Worm (Caenorhabditis elegans) whole organism, L4 larva: ENCODE data around the gene osm-8.

ENCODE experiments used
- F10B5.3 ChIP-seq: sonication (generic microtip); optimal IDR thresholded peaks from 2 replicates; lab custom pipeline; 2016; ENCODE audit warnings: mild to moderate bottlenecking, missing genetic modification characterization, missing compliant biosample characterization
- F37D6.2 ChIP-seq: sonication (generic microtip); optimal IDR thresholded peaks from 2 replicates; lab custom pipeline; 2016; ENCODE audit warnings: mild to moderate bottlenecking, missing genetic modification characterization, missing compliant biosample characterization
- F44E2.7 ChIP-seq: fragments of 200-800 bp; sonication (Bioruptor generic); IDR thresholded peaks from 2 replicates; pipeline ENCODE4 v2.1.2; 2022; ENCODE audit warnings: missing genetic modification characterization, missing compliant biosample characterization
- F49E8.2 ChIP-seq: sonication (generic microtip); optimal IDR thresholded peaks from 2 replicates; lab custom pipeline; 2016; ENCODE audit warnings: missing compliant biosample characterization, mild to moderate bottlenecking, missing genetic modification characterization, borderline replicate concordance
- R02D3.7 ChIP-seq: fragments of 150-350 bp; sonication (generic microtip); optimal IDR thresholded peaks from 3 replicates; lab custom pipeline; 2014; ENCODE audit warnings: missing biosample characterization, missing genetic modification characterization
- Y105C5A.15 ChIP-seq: fragments of 200-800 bp; sonication (Bioruptor generic); IDR thresholded peaks from 2 replicates; pipeline ENCODE4 v1.3.6; 2022; ENCODE audit warnings: missing genetic modification characterization, missing compliant biosample characterization
- aha-1 ChIP-seq: fragments of 150-350 bp; peaks from one replicate; lab custom pipeline; 2014; ENCODE audit warnings: missing biosample characterization, missing genetic modification characterization
- aly-2 ChIP-seq: sonication (generic microtip); optimal IDR thresholded peaks from 2 replicates; lab custom pipeline; 2018; ENCODE audit warnings: missing biosample characterization, missing genetic modification characterization
- ama-1 ChIP-seq: fragments of 150-350 bp; optimal IDR thresholded peaks from 2 replicates; lab custom pipeline; 2014; ENCODE audit warnings: inconsistent platforms, mixed read lengths
- arid-1 ChIP-seq: fragments of 200-800 bp; sonication (Bioruptor generic); conservative IDR thresholded peaks from 2 replicates; pipeline ENCODE4 v1.3.6; 2022; ENCODE audit warnings: missing genetic modification reagents, missing genetic modification characterization, missing compliant biosample characterization
- attf-4 ChIP-seq: sonication (generic microtip); optimal IDR thresholded peaks from 3 replicates; lab custom pipeline; 2017; ENCODE audit warnings: missing biosample characterization, missing genetic modification characterization
- ceh-28 ChIP-seq: fragments of 150-350 bp; optimal IDR thresholded peaks from 2 replicates; lab custom pipeline; 2014; ENCODE audit warnings: missing biosample characterization, missing genetic modification reagents, missing genetic modification characterization
- ceh-44 ChIP-seq: fragments of 200-800 bp; sonication (Bioruptor generic); IDR thresholded peaks from 2 replicates; pipeline ENCODE4 v1.3.6; 2022; ENCODE audit warnings: missing genetic modification reagents, missing genetic modification characterization, missing compliant biosample characterization
- cey-2 ChIP-seq: sonication (generic microtip); optimal IDR thresholded peaks from 3 replicates; lab custom pipeline; 2017; ENCODE audit warnings: missing genetic modification characterization, mild to moderate bottlenecking, missing compliant biosample characterization, antibody characterized with exemption, borderline replicate concordance; ENCODE audit not compliant: insufficient read depth
- daf-12 ChIP-seq: fragments of 150-350 bp; optimal IDR thresholded peaks from 2 replicates; lab custom pipeline; 2014; ENCODE audit warnings: missing biosample characterization, missing genetic modification reagents, missing genetic modification characterization
- daf-16 ChIP-seq, 3 experiments: sonication (generic microtip); optimal IDR thresholded peaks; 2 replicates each; lab custom pipeline; 2016 to 2017; ENCODE audit warnings: missing genetic modification characterization in 3 of 3, missing genetic modification reagents in 3 of 3, mild to moderate bottlenecking in 2 of 3, missing compliant biosample characterization in 2 of 3, missing biosample characterization in 1 of 3, moderate library complexity in 1 of 3
- dmd-8 ChIP-seq: fragments of 200-800 bp; sonication (Bioruptor generic); IDR thresholded peaks from 2 replicates; pipeline ENCODE4 v1.3.6; 2022; ENCODE audit warnings: missing genetic modification characterization, missing compliant biosample characterization
- dve-1 ChIP-seq: sonication (generic microtip); optimal IDR thresholded peaks from 2 replicates; lab custom pipeline; 2017; ENCODE audit warnings: antibody characterized with exemption, mild to moderate bottlenecking, missing genetic modification characterization, missing compliant biosample characterization; ENCODE audit not compliant: insufficient read depth
- fos-1 ChIP-seq: fragments of 150-350 bp; optimal IDR thresholded peaks from 2 replicates; lab custom pipeline; 2014; ENCODE audit warnings: missing biosample characterization, missing genetic modification characterization
- hif-1 ChIP-seq, 2 experiments: sonication (generic microtip); optimal IDR thresholded peaks; 2 replicates each; lab custom pipeline; 2016 to 2017; ENCODE audit warnings: missing compliant biosample characterization in 2 of 2, missing genetic modification characterization in 2 of 2, missing genetic modification reagents in 2 of 2, missing genotype in 2 of 2, mild to moderate bottlenecking in 1 of 2
- hlh-11 ChIP-seq: fragments of 200-800 bp; sonication (Bioruptor generic); optimal IDR thresholded peaks from 2 replicates; lab custom pipeline; 2018; ENCODE audit warnings: mild to moderate bottlenecking, missing genetic modification characterization, missing compliant biosample characterization
- hlh-30 ChIP-seq: sonication (generic microtip); optimal IDR thresholded peaks from 2 replicates; lab custom pipeline; 2017; ENCODE audit warnings: antibody characterized with exemption, mild to moderate bottlenecking, missing genetic modification characterization, missing compliant biosample characterization; ENCODE audit not compliant: insufficient read depth
- lim-7 ChIP-seq: fragments of 200-800 bp; sonication (Bioruptor generic); IDR thresholded peaks from 2 replicates; pipeline ENCODE4 v1.3.6; 2022; ENCODE audit warnings: missing genetic modification characterization, missing compliant biosample characterization
- lin-29 ChIP-seq: fragments of 200-800 bp; sonication (Bioruptor generic); IDR thresholded peaks from 2 replicates; pipeline ENCODE4 v1.3.6; 2022; ENCODE audit warnings: missing genetic modification reagents, missing genetic modification characterization, missing compliant biosample characterization
- lin-39 ChIP-seq: fragments of 150-350 bp; optimal IDR thresholded peaks from 2 replicates; lab custom pipeline; 2014; ENCODE audit warnings: missing biosample characterization, missing genetic modification reagents, missing genetic modification characterization
- madf-9 ChIP-seq: fragments of 200-800 bp; sonication (Bioruptor generic); conservative IDR thresholded peaks from 2 replicates; pipeline ENCODE4 v1.3.6; 2022; ENCODE audit warnings: missing genetic modification reagents, missing genetic modification characterization, missing compliant biosample characterization
- mep-1 ChIP-seq: fragments of 150-350 bp; sonication (generic microtip); optimal IDR thresholded peaks from 3 replicates; lab custom pipeline; 2014; ENCODE audit warnings: missing biosample characterization, missing genetic modification characterization
- mes-2 ChIP-seq: sonication (generic microtip); optimal IDR thresholded peaks from 2 replicates; lab custom pipeline; 2016; ENCODE audit warnings: missing genotype, mild to moderate bottlenecking, missing genetic modification characterization, missing compliant biosample characterization; ENCODE audit not compliant: poor library complexity, severe bottlenecking
- mxl-2 ChIP-seq: fragments of 200-800 bp; sonication (Bioruptor generic); conservative IDR thresholded peaks from 2 replicates; pipeline ENCODE4 v1.3.6; 2022; ENCODE audit warnings: missing genetic modification reagents, missing genetic modification characterization, missing compliant biosample characterization
- nhr-10 ChIP-seq: fragments of 150-350 bp; optimal IDR thresholded peaks from 2 replicates; lab custom pipeline; 2014; ENCODE audit warnings: missing biosample characterization, missing genetic modification characterization
- nhr-102 ChIP-seq: sonication (generic microtip); optimal IDR thresholded peaks from 2 replicates; lab custom pipeline; 2016; ENCODE audit warnings: mild to moderate bottlenecking, missing genetic modification characterization, moderate library complexity, missing compliant biosample characterization
- nhr-11 ChIP-seq: fragments of 150-350 bp; optimal IDR thresholded peaks from 2 replicates; lab custom pipeline; 2014; ENCODE audit warnings: missing biosample characterization, missing genetic modification characterization
- nhr-237 ChIP-seq: sonication (generic microtip); optimal IDR thresholded peaks from 2 replicates; lab custom pipeline; 2017; ENCODE audit warnings: missing biosample characterization, missing genetic modification characterization
- nhr-28 ChIP-seq: fragments of 150-350 bp; optimal IDR thresholded peaks from 2 replicates; lab custom pipeline; 2014; ENCODE audit warnings: missing biosample characterization, missing genetic modification characterization
- nhr-48 ChIP-seq: sonication (generic microtip); optimal IDR thresholded peaks from 2 replicates; lab custom pipeline; 2016; ENCODE audit warnings: mild to moderate bottlenecking, missing genetic modification characterization, missing compliant biosample characterization
- nhr-76 ChIP-seq: fragments of 150-350 bp; optimal IDR thresholded peaks from 2 replicates; lab custom pipeline; 2014; ENCODE audit warnings: missing biosample characterization, missing genetic modification characterization
- pqm-1 ChIP-seq: sonication (generic microtip); optimal IDR thresholded peaks from 2 replicates; lab custom pipeline; 2017; ENCODE audit warnings: missing biosample characterization, missing genetic modification characterization
- rbr-2 ChIP-seq: sonication (generic microtip); optimal IDR thresholded peaks from 2 replicates; lab custom pipeline; 2016; ENCODE audit warnings: missing genotype, missing genetic modification characterization, missing compliant biosample characterization
- sdz-12 ChIP-seq: fragments of 200-800 bp; sonication (Bioruptor generic); optimal IDR thresholded peaks from 2 replicates; lab custom pipeline; 2018; ENCODE audit warnings: mild to moderate bottlenecking, missing genetic modification characterization, missing compliant biosample characterization
- set-16 ChIP-seq: fragments of 200-800 bp; sonication (Bioruptor generic); IDR thresholded peaks from 2 replicates; pipeline ENCODE4 v1.3.6; 2022; ENCODE audit warnings: missing genetic modification reagents, missing genetic modification characterization, missing compliant biosample characterization
- spr-3 ChIP-seq: fragments of 200-800 bp; sonication (Bioruptor generic); optimal IDR thresholded peaks from 2 replicates; lab custom pipeline; 2018; ENCODE audit warnings: mild to moderate bottlenecking, missing genetic modification characterization, missing compliant biosample characterization
- unc-130 ChIP-seq: sonication (generic microtip); optimal IDR thresholded peaks from 2 replicates; lab custom pipeline; 2016; ENCODE audit warnings: missing genetic modification reagents, missing genetic modification characterization, missing compliant biosample characterization
- unc-62 ChIP-seq, 3 experiments: fragments of 150-350 bp in 1 of 3; sonication (generic microtip); optimal IDR thresholded peaks in 2 of 3; peaks in 1 of 3; 1 replicate in 1 of 3; 2 replicates in 2 of 3; lab custom pipeline; 2014 to 2017; ENCODE audit warnings: missing biosample characterization in 3 of 3, missing genetic modification characterization in 3 of 3, missing genetic modification reagents in 3 of 3, missing genotype in 1 of 3
- ztf-7 ChIP-seq: fragments of 150-350 bp; optimal IDR thresholded peaks from 2 replicates; lab custom pipeline; 2014; ENCODE audit warnings: missing biosample characterization, missing genetic modification characterization

Gene osm-8

ce11 chrII:7642016-7642653 lies 36.9 kb upstream of the osm-8 start (continued):
- TF ChIP-seq nhr-10 (no peak), ceh-44 (no peak), nhr-48 (tag; lab: Kevin White, UChicago) (peak; percentile 28), set-16 (GFP tag; lab: Robert Waterston, UW) (peak; percentile 97), Y105C5A.15 (GFP tag; lab: Robert Waterston, UW) (no peak), rbr-2 (tag; lab: Kevin White, UChicago) (peak; percentile 83)

ce11 chrII:7640161-7640841 lies 35.1 kb upstream of the osm-8 start:
- TF ChIP-seq dve-1 (tag; lab: Kevin White, UChicago) = no peak
- TF ChIP-seq nhr-11 = peak; percentile 64
- no peak for TF ChIP-seq nhr-102 (tag; lab: Kevin White, UChicago)
- TF ChIP-seq set-16 (GFP tag; lab: Robert Waterston, UW) = 0 out of 2 replicates have a peak, but pooled peaks have one; percentile 9
- peak; percentile 33 for TF ChIP-seq hlh-11 (tag; lab: Kevin White, UChicago)
- TF ChIP-seq unc-62 (GFP tag; optimal IDR thresholded peaks at IDR 0.05 in 1 of 2; lab: Kevin White, UChicago) = peak in 1 of 2 experiments; percentile 92
- TF ChIP-seq unc-62 (tag; optimal IDR thresholded peaks at IDR 0.05; lab: Kevin White, UChicago) = no peak
- peak; percentile 6 for TF ChIP-seq mep-1 (tag; lab: Kevin White, UChicago)
- peak; percentile 51 for TF ChIP-seq hlh-30 (tag; lab: Kevin White, UChicago)

- TF ChIP-seq daf-12 = no peak
- no peak for TF ChIP-seq unc-130 (GFP tag; lab: Kevin White, UChicago)
- no peak for TF ChIP-seq hif-1 (tag; optimal IDR thresholded peaks at IDR 0.05; lab: Kevin White, UChicago)
- TF ChIP-seq sdz-12 (GFP tag; lab: Kevin White, UChicago) = no peak
- no peak for TF ChIP-seq fos-1 (tag; lab: Kevin White, UChicago)
- TF ChIP-seq F44E2.7 (GFP tag; lab: Robert Waterston, UW) = no peak
- TF ChIP-seq lim-7 (GFP tag; lab: Robert Waterston, UW) = no peak
- no peak for TF ChIP-seq lin-29 (GFP tag; lab: Robert Waterston, UW)
- TF ChIP-seq pqm-1 (tag; lab: Kevin White, UChicago) = peak; percentile 65
- no peak for TF ChIP-seq nhr-76 (tag; lab: Kevin White, UChicago)
- no peak for TF ChIP-seq ceh-44
- no peak for TF ChIP-seq ceh-28 (tag; lab: Kevin White, UChicago)
- no peak for TF ChIP-seq lin-39 (tag; lab: Kevin White, UChicago)
- no peak for TF ChIP-seq cey-2 (tag; lab: Kevin White, UChicago)
- TF ChIP-seq madf-9 (GFP tag; lab: Robert Waterston, UW) = no peak
- no peak for TF ChIP-seq unc-62 (GFP tag; optimal IDR thresholded peaks at IDR 0.05 in 1 of 2; lab: Kevin White, UChicago)
- TF ChIP-seq unc-62 (tag; optimal IDR thresholded peaks at IDR 0.05; lab: Kevin White, UChicago) = no peak
- no peak for TF ChIP-seq nhr-10
- no peak for TF ChIP-seq mes-2 (tag; lab: Kevin White, UChicago)
- no peak for TF ChIP-seq attf-4 (tag; lab: Kevin White, UChicago)
- no peak for TF ChIP-seq ztf-7
- TF ChIP-seq daf-16 (GFP tag; optimal IDR thresholded peaks at IDR 0.05; lab: Kevin White, UChicago) = no peak
- peak; percentile 37 for TF ChIP-seq daf-16 (tag; optimal IDR thresholded peaks at IDR 0.05; lab: Kevin White, UChicago)
- no peak for TF ChIP-seq R02D3.7 (tag; lab: Kevin White, UChicago)
- TF ChIP-seq aly-2 (tag; lab: Kevin White, UChicago) = no peak
- TF ChIP-seq F49E8.2 (tag; lab: Kevin White, UChicago) = no peak
- no peak for TF ChIP-seq F37D6.2 (tag; lab: Kevin White, UChicago)
- no peak for TF ChIP-seq dmd-8 (GFP tag; lab: Robert Waterston, UW)
- TF ChIP-seq aha-1 (tag; lab: Kevin White, UChicago) = peak; percentile 58
- no peak for TF ChIP-seq arid-1 (GFP tag; lab: Robert Waterston, UW)
- no peak for TF ChIP-seq F10B5.3 (tag; lab: Kevin White, UChicago)
- no peak for TF ChIP-seq mxl-2 (GFP tag; lab: Robert Waterston, UW)
- no peak for TF ChIP-seq nhr-237 (tag; lab: Kevin White, UChicago)
- peak; percentile 74 for TF ChIP-seq hlh-11 (tag; lab: Kevin White, UChicago)
- peak; percentile 10 for TF ChIP-seq nhr-28
- no peak for TF ChIP-seq spr-3 (GFP tag; lab: Kevin White, UChicago)
- no peak for TF ChIP-seq ama-1 (lab: Kevin White, UChicago)
Measured at ce11 chrII:7639036-7639435, 33.8 kb upstream of the osm-8 start.
